Worm (Caenorhabditis elegans) whole organism, L3 larva: Measurements from ENCODE around the gene eng-1.

ENCODE experiments used
- aly-2 ChIP-seq: fragments of 150-350 bp; optimal IDR thresholded peaks from 2 replicates; lab custom pipeline; 2014; ENCODE audit warnings: missing biosample characterization, missing genetic modification characterization
- egl-5 ChIP-seq: fragments of 150-350 bp; optimal IDR thresholded peaks from 2 replicates; lab custom pipeline; 2017; ENCODE audit warnings: missing biosample characterization, missing genetic modification reagents, missing genetic modification characterization, inconsistent platforms
- elt-1 ChIP-seq: fragments of 150-350 bp; optimal IDR thresholded peaks from 2 replicates; lab custom pipeline; 2014; ENCODE audit warnings: missing biosample characterization, missing genetic modification characterization
- lin-15B ChIP-seq: fragments of 150-350 bp; optimal IDR thresholded peaks from 2 replicates; lab custom pipeline; 2014; ENCODE audit warnings: missing biosample characterization, missing genetic modification characterization
- mml-1 ChIP-seq: fragments of 150-350 bp; sonication (generic microtip); optimal IDR thresholded peaks from 3 replicates; lab custom pipeline; 2014; ENCODE audit warnings: missing biosample characterization, missing genetic modification characterization
- nhr-12 ChIP-seq: fragments of 150-350 bp; optimal IDR thresholded peaks from 2 replicates; lab custom pipeline; 2014; ENCODE audit warnings: missing biosample characterization, missing genetic modification characterization
- pha-4 ChIP-seq: fragments of 150-350 bp; optimal IDR thresholded peaks from 2 replicates; lab custom pipeline; 2014; ENCODE audit warnings: missing biosample characterization, missing genetic modification reagents, missing genetic modification characterization
- unc-39 ChIP-seq: sonication (generic microtip); optimal IDR thresholded peaks from 4 replicates; lab custom pipeline; 2017; ENCODE audit warnings: missing biosample characterization, missing genetic modification characterization
- unc-62 ChIP-seq: fragments of 150-350 bp; sonication (generic microtip); optimal IDR thresholded peaks from 4 replicates; lab custom pipeline; 2014; ENCODE audit warnings: missing biosample characterization, missing genetic modification reagents, missing genetic modification characterization
- zag-1 ChIP-seq: fragments of 150-350 bp; optimal IDR thresholded peaks from 2 replicates; lab custom pipeline; 2014; ENCODE audit warnings: missing biosample characterization, missing genetic modification characterization
- ztf-11 ChIP-seq: fragments of 150-350 bp; optimal IDR thresholded peaks from 2 replicates; lab custom pipeline; 2014; ENCODE audit warnings: missing biosample characterization, missing genetic modification characterization

DNA sequence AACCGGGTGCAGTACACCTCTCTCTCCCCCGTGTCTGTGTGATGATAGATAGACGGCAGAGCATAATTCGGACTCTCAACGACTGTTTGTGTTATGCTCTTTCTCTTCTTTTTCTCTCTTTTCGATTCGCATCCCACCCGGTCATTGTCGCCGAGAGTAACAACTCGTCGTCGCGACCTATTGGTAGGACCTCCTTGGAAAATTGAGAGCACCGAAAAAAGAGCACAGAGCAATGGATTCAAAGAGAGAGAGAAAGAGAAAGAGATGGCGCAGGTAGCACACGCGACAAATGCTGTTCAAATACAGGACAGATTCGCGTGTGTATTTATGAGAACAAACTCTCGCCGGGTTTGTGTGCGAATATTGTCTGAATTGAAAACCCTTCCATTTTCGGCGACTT is 24.6 kb downstream of the eng-1 start:
- no peak for TF ChIP-seq egl-5
- no peak for TF ChIP-seq mml-1 (tag; lab: Kevin White, UChicago)
- no peak for TF ChIP-seq unc-39 (tag; lab: Kevin White, UChicago)
- TF ChIP-seq lin-15B (tag; lab: Kevin White, UChicago): no peak
- peak; percentile 71 for TF ChIP-seq pha-4 (tag; lab: Kevin White, UChicago)
- no peak for TF ChIP-seq ztf-11
- TF ChIP-seq aly-2 (tag; lab: Kevin White, UChicago): no peak
- no peak for TF ChIP-seq elt-1 (tag; lab: Kevin White, UChicago)
- no peak for TF ChIP-seq zag-1 (tag; lab: Kevin White, UChicago)
- TF ChIP-seq unc-62 (GFP tag; lab: Kevin White, UChicago): no peak
- TF ChIP-seq nhr-12: no peak
